Worm (Caenorhabditis elegans): ENCODE results near the gene mib-1.

DNA sequence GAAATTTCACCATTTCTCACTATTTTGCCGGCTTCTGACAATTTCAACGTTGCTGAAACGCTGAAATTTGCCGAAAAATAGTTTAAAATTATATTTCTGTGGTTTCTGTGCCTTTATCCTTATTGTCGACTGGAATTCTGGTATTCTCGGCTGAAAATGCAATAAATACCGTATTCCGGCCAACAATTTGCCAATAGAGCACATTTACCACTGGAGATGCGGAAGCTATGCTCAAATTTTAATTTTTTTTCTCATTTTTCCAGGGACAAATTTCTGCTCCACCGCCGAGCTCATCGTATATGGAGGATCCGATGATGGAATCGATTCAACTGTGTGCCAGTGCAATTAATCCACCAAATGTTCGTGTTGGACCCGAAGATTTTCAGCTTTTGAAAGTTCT, 43.9 kb downstream of the mib-1 start:
- TF ChIP-seq sox-2 (GFP tag; IDR thresholded peaks at IDR 0.05): no peak
- no peak for TF ChIP-seq fkh-10 (GFP tag; optimal IDR thresholded peaks at IDR 0.05)
- no peak for TF ChIP-seq ets-4 (tag; optimal IDR thresholded peaks at IDR 0.05)
- TF ChIP-seq hlh-30 (tag; optimal IDR thresholded peaks at IDR 0.05; ENCODE audit: insufficient read depth): no peak
- no peak for TF ChIP-seq ceh-2 (tag; optimal IDR thresholded peaks at IDR 0.05)
- no peak for TF ChIP-seq nhr-11 (tag; optimal IDR thresholded peaks at IDR 0.05)
- no peak for TF ChIP-seq ceh-45 (GFP tag; IDR thresholded peaks at IDR 0.05)
- TF ChIP-seq F13H6.1 (tag; optimal IDR thresholded peaks at IDR 0.05): no peak
- no peak for TF ChIP-seq unc-3 (GFP tag; conservative IDR thresholded peaks at IDR 0.05)
- TF ChIP-seq unc-3 (tag; optimal IDR thresholded peaks at IDR 0.05): no peak
- no peak for TF ChIP-seq pqm-1 (tag; optimal IDR thresholded peaks at IDR 0.05)
- no peak for TF ChIP-seq ama-1 (optimal IDR thresholded peaks at IDR 0.05)
- TF ChIP-seq ceh-24 (tag; optimal IDR thresholded peaks at IDR 0.05): no peak
- TF ChIP-seq nfya-1 (tag; optimal IDR thresholded peaks at IDR 0.05): no peak
- TF ChIP-seq pha-4 (tag; optimal IDR thresholded peaks at IDR 0.05): no peak
